Fruit fly (Drosophila melanogaster) whole organism: ENCODE results near the gene rngo.

Source experiments
- CG8478 ChIP-seq: fragments of >200 bp; optimal IDR thresholded peaks from 2 replicates; lab custom pipeline; 2018; ENCODE audit warnings: inconsistent platforms
- EcR ChIP-seq, 2 experiments: fragments of >200 bp; optimal IDR thresholded peaks; 2 replicates each; lab custom pipeline; 2017; ENCODE audit warnings: missing biosample characterization in 2 of 2, missing genetic modification characterization in 2 of 2, missing genetic modification reagents in 2 of 2
- pan ChIP-seq: fragments of >200 bp; optimal IDR thresholded peaks from 2 replicates; lab custom pipeline; 2017
- psq ChIP-seq: fragments of >200 bp; optimal IDR thresholded peaks from 2 replicates; lab custom pipeline; 2017
- usp ChIP-seq: fragments of >200 bp; optimal IDR thresholded peaks from 2 replicates; lab custom pipeline; 2017; ENCODE audit warnings: missing biosample characterization, missing genetic modification characterization, mixed read lengths

dm6 chrX:16441245-16441644, at the start of gene rngo, which contains the start of gene Cdc50:
- TF ChIP-seq usp (GFP tag; lab: Kevin White, UChicago) (no peak), psq (lab: Kevin White, UChicago) (no peak), pan (lab: Kevin White, UChicago) (no peak), CG8478 (lab: Kevin White, UChicago) (no peak), EcR (GFP tag; optimal IDR thresholded peaks at IDR 0.05; lab: Kevin White, UChicago) (no peak)
